Worm (Caenorhabditis elegans): ENCODE results near the gene F41E6.12.

F41E6.12 gene

ce11 chrV:8610633-8611404 lies 18.1 kb downstream of the F41E6.12 start, which contains the start of gene fip-4 (continued):
- TF ChIP-seq elt-1 (tag; optimal IDR thresholded peaks at IDR 0.05) (no peak), egl-27 (tag; optimal IDR thresholded peaks at IDR 0.05) (no peak), nhr-237 (tag; optimal IDR thresholded peaks at IDR 0.05) (no peak), ceh-16 (tag; optimal IDR thresholded peaks at IDR 0.05) (no peak)

ce11 chrV:8609776-8610529 lies 19.0 kb downstream of the F41E6.12 start:
- TF ChIP-seq nhr-21 (tag; optimal IDR thresholded peaks at IDR 0.05) (peak; percentile 50), lin-11 (tag; optimal IDR thresholded peaks at IDR 0.05) (no peak), unc-55 (GFP tag; optimal IDR thresholded peaks at IDR 0.05) (peak; percentile 17), nhr-25 (tag; optimal IDR thresholded peaks at IDR 0.05) (no peak), nhr-6 (tag; optimal IDR thresholded peaks at IDR 0.05) (no peak), unc-39 (tag; optimal IDR thresholded peaks at IDR 0.05) (no peak), elt-1 (tag; optimal IDR thresholded peaks at IDR 0.05) (no peak), alr-1 (tag; optimal IDR thresholded peaks at IDR 0.05) (no peak), nhr-12 (tag; optimal IDR thresholded peaks at IDR 0.05) (no peak), fos-1 (tag; optimal IDR thresholded peaks at IDR 0.05) (peak; percentile 7), nhr-129 (tag; optimal IDR thresholded peaks at IDR 0.05) (peak; percentile 45), F13H6.1 (tag; optimal IDR thresholded peaks at IDR 0.05) (peak; percentile 10), mdl-1 (tag; optimal IDR thresholded peaks at IDR 0.05) (peak in 1 of 2 experiments; percentile 16)

ce11 chrV:8608483-8608882 lies 20.4 kb downstream of the F41E6.12 start:
- TF ChIP-seq alr-1 (tag; optimal IDR thresholded peaks at IDR 0.05) (no peak), fos-1 (tag; optimal IDR thresholded peaks at IDR 0.05) (no peak), sem-4 (tag; optimal IDR thresholded peaks at IDR 0.05) (no peak), nhr-25 (tag; optimal IDR thresholded peaks at IDR 0.05) (no peak), ceh-82 (tag; optimal IDR thresholded peaks at IDR 0.05) (no peak), ztf-4 (tag; optimal IDR thresholded peaks at IDR 0.05) (no peak), nhr-23 (tag; optimal IDR thresholded peaks at IDR 0.05) (no peak)

- TF ChIP-seq fos-1 (tag; optimal IDR thresholded peaks at IDR 0.05) (peak; percentile 50), crh-2 (tag; optimal IDR thresholded peaks at IDR 0.05) (peak; percentile 27), gmeb-1 (tag; optimal IDR thresholded peaks at IDR 0.05) (peak; percentile 26), mab-5 (tag; optimal IDR thresholded peaks at IDR 0.05) (no peak), ztf-4 (tag; optimal IDR thresholded peaks at IDR 0.05) (peak; percentile 41), sma-9 (GFP tag; optimal IDR thresholded peaks at IDR 0.05) (peak; percentile 67), sma-9 (tag; optimal IDR thresholded peaks at IDR 0.05) (no peak), unc-62 (GFP tag; optimal IDR thresholded peaks at IDR 0.05) (no peak), blmp-1 (tag; optimal IDR thresholded peaks at IDR 0.05; ENCODE audit: insufficient read depth) (peak; percentile 22), sma-3 (GFP tag; optimal IDR thresholded peaks at IDR 0.05) (peak; percentile 39), nhr-25 (tag; optimal IDR thresholded peaks at IDR 0.05) (peak; percentile 82), C34F6.9 (tag; optimal IDR thresholded peaks at IDR 0.05) (peak; percentile 22), elt-3 (tag; optimal IDR thresholded peaks at IDR 0.05) (no peak), sem-4 (tag; optimal IDR thresholded peaks at IDR 0.05) (peak; percentile 17), nhr-21 (tag; optimal IDR thresholded peaks at IDR 0.05) (peak; percentile 49)
Measured at ce11 chrV:8607353-8607850, 21.5 kb downstream of the F41E6.12 start, which contains the start of gene smk-1. TSS of gene smk-1 (plus strand) at chrV:8607800.

- peak; percentile 90 for TF ChIP-seq F13H6.1 (tag; optimal IDR thresholded peaks at IDR 0.05)
- no peak for TF ChIP-seq nhr-23 (tag; optimal IDR thresholded peaks at IDR 0.05)
- TF ChIP-seq blmp-1 (tag; optimal IDR thresholded peaks at IDR 0.05; ENCODE audit: insufficient read depth): peak; percentile 91
- TF ChIP-seq ceh-82 (tag; optimal IDR thresholded peaks at IDR 0.05): no peak
- TF ChIP-seq nhr-21 (tag; optimal IDR thresholded peaks at IDR 0.05): peak; percentile 87
- TF ChIP-seq snpc-4 (tag; optimal IDR thresholded peaks at IDR 0.05): peak; percentile 86
- no peak for TF ChIP-seq dmd-4 (tag; optimal IDR thresholded peaks at IDR 0.05)
- TF ChIP-seq unc-62 (GFP tag; optimal IDR thresholded peaks at IDR 0.05): peak; percentile 51
- TF ChIP-seq nhr-129 (tag; optimal IDR thresholded peaks at IDR 0.05): peak; percentile 92
- TF ChIP-seq zag-1 (tag; optimal IDR thresholded peaks at IDR 0.05): peak; percentile 84
- no peak for TF ChIP-seq nhr-11 (tag; optimal IDR thresholded peaks at IDR 0.05)
- TF ChIP-seq lin-11 (tag; optimal IDR thresholded peaks at IDR 0.05): peak; percentile 91
- TF ChIP-seq mdl-1 (tag; optimal IDR thresholded peaks at IDR 0.05): peak; percentile 29 to 72
- TF ChIP-seq peb-1 (tag; optimal IDR thresholded peaks at IDR 0.05): no peak
- TF ChIP-seq mbf-1 (tag; optimal IDR thresholded peaks at IDR 0.05): no peak
- peak; percentile 30 for TF ChIP-seq ceh-16 (tag; optimal IDR thresholded peaks at IDR 0.05)
- peak; percentile 99 for TF ChIP-seq unc-55 (GFP tag; optimal IDR thresholded peaks at IDR 0.05)
- peak; percentile 94 for TF ChIP-seq sma-3 (GFP tag; optimal IDR thresholded peaks at IDR 0.05)
- peak; percentile 27 for TF ChIP-seq ZK546.5 (tag; optimal IDR thresholded peaks at IDR 0.05)
- no peak for TF ChIP-seq aly-2 (tag; optimal IDR thresholded peaks at IDR 0.05)
- TF ChIP-seq lin-13 (GFP tag; optimal IDR thresholded peaks at IDR 0.05): peak; percentile 94
- TF ChIP-seq nhr-25 (tag; optimal IDR thresholded peaks at IDR 0.05): peak; percentile 84
- TF ChIP-seq nhr-237 (tag; optimal IDR thresholded peaks at IDR 0.05): no peak
- TF ChIP-seq elt-3 (tag; optimal IDR thresholded peaks at IDR 0.05): no peak
- TF ChIP-seq nhr-6 (tag; optimal IDR thresholded peaks at IDR 0.05): peak; percentile 76
- peak; percentile 71 for TF ChIP-seq egl-27 (tag; optimal IDR thresholded peaks at IDR 0.05)
Measured at ce11 chrV:8606099-8606696, 22.7 kb downstream of the F41E6.12 start, which contains the start of gene vps-60. TSS of gene vps-60 (minus strand) at chrV:8606128.

Data from whole organism, L2 larva.